Fruit fly (Drosophila melanogaster) ovary, adult (tissue): Measurements from ENCODE around the gene Slc25A46b.

Source experiments
- CG17801 ChIP-seq: fragments of 200-800 bp; optimal IDR thresholded peaks from 2 replicates; lab custom pipeline; 2019; ENCODE audit warnings: missing biosample characterization, mild to moderate bottlenecking, missing genetic modification characterization, moderate library complexity; ENCODE audit not compliant: partially characterized antibody

The Slc25A46b gene

DNA sequence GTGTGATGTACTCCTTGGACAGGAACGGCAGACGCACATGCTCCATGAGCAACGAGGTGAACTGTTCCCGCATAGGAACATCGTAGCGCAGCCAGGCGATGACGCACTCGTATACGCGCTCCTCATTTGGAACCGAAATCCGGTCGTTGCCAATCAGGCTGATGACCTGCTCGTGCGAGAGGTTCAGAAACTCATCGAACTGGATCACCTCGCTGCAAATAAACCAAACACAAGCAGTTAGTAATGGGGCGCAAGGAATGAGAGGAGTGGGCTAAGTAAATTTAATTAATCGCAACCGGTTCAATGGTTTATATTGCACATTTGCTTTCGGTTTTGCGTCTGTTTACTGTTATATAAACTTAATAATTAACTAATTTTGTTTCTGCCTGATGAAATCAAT lies 38.2 kb downstream of the Slc25A46b start:
- no peak for TF ChIP-seq CG17801

DNA sequence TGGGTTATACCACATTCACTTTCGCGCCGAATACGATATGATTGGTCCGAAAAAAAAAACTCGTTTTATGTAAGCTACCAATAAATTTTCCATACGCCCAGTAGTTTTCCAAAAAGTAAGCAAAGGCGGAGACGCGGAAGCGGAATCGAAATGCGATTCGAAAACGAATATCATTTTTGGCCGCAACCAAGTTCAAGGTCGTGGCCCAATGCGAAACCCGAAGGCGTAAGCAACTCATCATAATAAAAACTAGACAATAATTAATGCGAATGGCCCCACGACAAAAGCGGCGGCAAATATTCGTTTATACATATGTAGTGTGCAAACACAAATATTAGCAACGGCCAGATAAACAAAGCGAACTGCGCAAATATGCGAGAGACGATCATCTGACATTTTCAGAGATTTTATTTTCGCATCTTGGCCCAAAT lies 40.1 kb downstream of the Slc25A46b start:
- no peak for TF ChIP-seq CG17801

dm6 chr2L:18137591-18138247 lies 41.4 kb downstream of the Slc25A46b start, which contains the start of gene kel:
Gene kel (minus strand): TSS chr2L:18138083.
- TF ChIP-seq CG17801, result peak; percentile 63

dm6 chr2L:18140544-18140943 lies 44.2 kb downstream of the Slc25A46b start:
- TF ChIP-seq CG17801, result no peak

DNA sequence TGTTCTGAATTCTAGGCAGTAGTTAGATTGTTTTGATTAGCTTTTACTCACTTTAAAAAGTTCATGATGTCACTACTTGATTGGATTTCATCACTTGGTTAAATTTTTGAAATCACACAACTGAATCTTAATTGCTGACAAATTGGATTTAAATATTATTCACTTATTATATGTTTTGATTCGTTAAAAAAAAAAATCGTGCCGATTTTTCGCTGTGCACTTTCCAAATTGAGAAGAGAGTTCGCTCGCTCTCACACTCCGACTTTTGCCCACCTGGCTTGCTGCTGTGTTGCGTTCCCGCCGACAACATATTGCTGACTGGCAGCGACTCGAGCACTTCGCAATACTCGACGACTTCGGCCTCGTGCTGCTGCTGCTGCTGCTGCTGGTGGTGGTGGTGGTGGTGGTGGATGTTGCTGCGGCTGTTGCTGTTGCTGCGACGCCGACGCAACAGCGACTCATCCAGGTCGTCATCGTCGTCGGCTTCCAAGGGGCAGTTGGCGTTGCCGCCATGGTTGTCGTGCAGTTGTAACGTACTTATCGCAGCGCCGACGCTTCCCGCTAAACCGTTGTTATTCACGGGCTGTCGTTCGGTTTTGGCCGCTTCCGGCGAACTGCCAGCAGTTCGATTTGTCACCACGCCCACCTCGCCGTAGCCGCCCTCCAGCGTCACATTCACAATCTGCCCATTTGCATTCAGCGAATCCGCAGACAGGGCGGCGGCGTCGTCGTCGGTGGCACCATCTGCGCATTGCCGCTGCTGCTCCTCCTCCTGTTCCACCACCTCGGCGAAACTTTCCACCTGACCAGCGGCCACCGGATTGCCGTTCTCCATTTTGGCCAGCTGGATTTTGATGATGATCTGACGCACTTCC lies 45.3 kb downstream of the Slc25A46b start:
- TF ChIP-seq CG17801, result no peak

DNA sequence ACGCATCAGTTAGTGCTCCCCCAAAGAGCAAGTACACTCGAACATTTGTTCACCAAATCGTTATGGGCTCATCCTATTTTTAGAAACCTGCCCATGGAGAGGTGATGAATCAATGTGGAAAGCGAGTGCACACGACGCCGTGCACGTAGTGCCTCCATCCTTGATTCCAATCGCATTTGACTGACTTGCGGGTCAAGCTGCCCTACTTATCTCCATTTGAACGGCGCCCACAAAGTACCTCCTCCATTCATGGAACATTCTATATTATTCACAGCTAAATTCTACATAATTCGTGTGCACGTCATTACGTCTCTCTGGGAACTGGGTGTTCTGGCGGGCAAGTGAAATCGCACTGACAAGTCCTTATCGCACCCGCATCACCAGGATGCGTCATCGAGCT lies 46.8 kb downstream of the Slc25A46b start:
- no peak for TF ChIP-seq CG17801

DNA sequence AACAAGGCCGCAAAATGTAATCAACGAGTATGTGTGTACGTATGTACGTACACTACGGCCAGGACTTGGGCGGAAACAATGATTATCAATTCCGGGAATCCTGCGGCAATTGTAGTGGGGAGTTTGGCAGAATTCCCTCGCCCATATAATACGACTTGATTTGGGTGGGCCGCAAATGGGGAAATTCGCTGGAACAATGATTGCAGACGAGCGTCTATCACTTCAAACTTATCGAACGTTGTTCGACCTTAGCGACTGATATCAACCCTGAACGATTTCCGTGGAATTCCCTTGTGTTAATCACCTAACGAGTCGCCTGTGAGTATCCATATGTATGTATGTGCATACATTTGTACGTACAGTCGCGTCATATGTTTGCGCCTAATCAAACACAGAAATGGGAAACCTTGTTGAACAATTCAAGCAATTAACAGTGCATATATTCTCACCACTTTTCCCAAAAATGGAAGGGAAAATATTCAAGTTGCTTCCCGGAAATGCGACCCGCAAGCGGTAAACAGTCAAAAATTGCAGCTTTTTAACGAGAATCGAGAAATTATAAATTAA lies 48.0 kb downstream of the Slc25A46b start:
- TF ChIP-seq CG17801, result no peak

DNA sequence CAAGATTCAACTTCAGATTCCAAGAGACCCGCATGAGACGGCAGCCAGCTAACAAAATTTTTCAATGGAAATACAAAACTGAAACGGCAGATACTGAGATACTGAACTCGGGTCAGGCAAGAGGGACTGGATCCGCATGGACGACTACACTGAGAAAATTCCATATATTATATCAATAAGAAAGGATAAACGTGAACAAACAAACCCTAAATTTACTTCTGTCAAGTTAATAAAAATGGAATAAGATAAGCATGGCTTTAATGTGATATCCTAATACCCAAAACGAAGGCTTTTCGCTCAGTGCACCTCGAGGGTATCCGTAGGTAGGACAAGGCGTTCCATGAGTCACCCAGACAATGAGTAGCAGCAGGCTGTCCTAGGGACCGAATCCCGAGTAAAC lies 48.9 kb downstream of the Slc25A46b start:
- no peak for TF ChIP-seq CG17801

- no peak for TF ChIP-seq CG17801
These were observed 49.5 kb downstream of the Slc25A46b start for dm6 chr2L:18145826-18146225.

DNA sequence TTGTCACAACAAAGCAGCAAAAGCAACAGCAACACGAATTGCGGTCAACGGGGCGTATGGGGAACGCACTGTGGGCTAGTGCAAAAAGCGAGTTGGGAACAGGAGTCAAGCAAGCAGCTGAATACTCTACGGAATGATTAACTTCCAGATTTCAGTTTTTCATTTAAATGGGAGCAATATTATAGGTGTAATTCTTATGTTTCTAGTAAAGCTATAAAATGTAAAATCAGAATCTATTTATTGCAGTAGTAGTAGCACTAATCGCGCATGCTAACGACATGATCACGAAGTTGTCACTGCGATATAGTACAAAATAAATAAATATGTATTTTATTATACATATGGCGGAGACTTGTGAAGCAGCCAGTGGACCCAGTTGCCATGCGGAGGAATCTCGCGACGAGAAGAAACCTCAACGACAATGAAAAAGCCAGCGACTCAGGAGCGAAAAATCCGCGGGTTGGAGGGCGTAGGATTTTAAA lies 50.3 kb downstream of the Slc25A46b start:
- TF ChIP-seq CG17801, result no peak

- TF ChIP-seq CG17801, result no peak
These were observed 51.2 kb downstream of the Slc25A46b start for dm6 chr2L:18147511-18148072.
